Fruit fly (Drosophila melanogaster): Measurements from ENCODE around the gene CG17197.

- TF ChIP-seq usp (GFP tag; optimal IDR thresholded peaks at IDR 0.05): no peak
- no peak for TF ChIP-seq Mio (GFP tag; optimal IDR thresholded peaks at IDR 0.05)
- TF ChIP-seq dmrt93B (GFP tag; optimal IDR thresholded peaks at IDR 0.05): no peak
- no peak for TF ChIP-seq h (GFP tag; optimal IDR thresholded peaks at IDR 0.05)
- no peak for TF ChIP-seq fru (GFP tag; optimal IDR thresholded peaks at IDR 0.05)
- TF ChIP-seq tai (GFP tag; optimal IDR thresholded peaks at IDR 0.05): no peak
- TF ChIP-seq OdsH (GFP tag; optimal IDR thresholded peaks at IDR 0.05): no peak
- no peak for TF ChIP-seq ey (GFP tag; optimal IDR thresholded peaks at IDR 0.05)
- no peak for TF ChIP-seq Dfd (GFP tag; optimal IDR thresholded peaks at IDR 0.05)
- no peak for TF ChIP-seq psq (GFP tag; optimal IDR thresholded peaks at IDR 0.05)
These were observed 35.6 kb upstream of the CG17197 start, which contains the start of gene CG5024 for dm6 chr3R:25810796-25811195.

Measured in whole organism, wandering third instar larva.